Worm (Caenorhabditis elegans) whole organism, young adult: ENCODE results near the gene rpl-36.A.
A peak's percentile ranks its signal among the peaks of the same experiment; 100 is the strongest.

Source experiments
- B0019.2 ChIP-seq: fragments of 200-800 bp; sonication (Bioruptor generic); conservative IDR thresholded peaks from 2 replicates; pipeline ENCODE4 v1.3.6; 2022; ENCODE audit warnings: missing genetic modification reagents, missing genetic modification characterization, missing compliant biosample characterization
- F10E7.11 ChIP-seq: sonication (generic microtip); optimal IDR thresholded peaks from 2 replicates; lab custom pipeline; 2017; ENCODE audit warnings: mild to moderate bottlenecking, missing genetic modification characterization, moderate library complexity, missing compliant biosample characterization
- F33H1.4 ChIP-seq: fragments of 200-800 bp; sonication (Bioruptor generic); IDR thresholded peaks from 2 replicates; pipeline ENCODE4 v1.3.6; 2022; ENCODE audit warnings: missing genetic modification reagents, missing genetic modification characterization, missing compliant biosample characterization
- F39B2.1 ChIP-seq: fragments of 200-800 bp; sonication (Bioruptor generic); IDR thresholded peaks from 2 replicates; pipeline ENCODE4 v1.3.6; 2022; ENCODE audit warnings: missing genetic modification reagents, missing genetic modification characterization, missing compliant biosample characterization
- F49E8.2 ChIP-seq: sonication (generic microtip); optimal IDR thresholded peaks from 3 replicates; lab custom pipeline; 2017; ENCODE audit warnings: missing genetic modification characterization, mild to moderate bottlenecking, missing compliant biosample characterization, antibody characterized with exemption, moderate library complexity; ENCODE audit not compliant: insufficient read depth
- F57A8.1 ChIP-seq: fragments of 200-800 bp; sonication (Bioruptor generic); optimal IDR thresholded peaks from 2 replicates; lab custom pipeline; 2018; ENCODE audit warnings: mild to moderate bottlenecking, missing genetic modification characterization, moderate library complexity, missing compliant biosample characterization
- K11D2.4 ChIP-seq: fragments of 200-800 bp; sonication (Bioruptor generic); IDR thresholded peaks from 2 replicates; pipeline ENCODE4 v1.3.6; 2022; ENCODE audit warnings: missing genetic modification reagents, missing genetic modification characterization, missing compliant biosample characterization
- K12H6.12 ChIP-seq: fragments of 200-800 bp; sonication (Bioruptor generic); optimal IDR thresholded peaks from 2 replicates; lab custom pipeline; 2018; ENCODE audit warnings: mild to moderate bottlenecking, missing genetic modification characterization, missing compliant biosample characterization
- T26A5.8 ChIP-seq: sonication (generic microtip); optimal IDR thresholded peaks from 2 replicates; lab custom pipeline; 2016; ENCODE audit warnings: missing genetic modification characterization, missing compliant biosample characterization
- aptf-2 ChIP-seq: fragments of 200-800 bp; sonication (Bioruptor generic); conservative IDR thresholded peaks from 2 replicates; pipeline ENCODE4 v1.3.6; 2022; ENCODE audit warnings: missing genetic modification reagents, missing genetic modification characterization, missing compliant biosample characterization
- aptf-3 ChIP-seq: fragments of 200-800 bp; sonication (Bioruptor generic); IDR thresholded peaks from 2 replicates; pipeline ENCODE4 v1.3.6; 2022; ENCODE audit warnings: missing genetic modification characterization, missing compliant biosample characterization
- athp-1 ChIP-seq: sonication (generic microtip); optimal IDR thresholded peaks from 2 replicates; lab custom pipeline; 2017; ENCODE audit warnings: mild to moderate bottlenecking, missing genetic modification characterization, missing compliant biosample characterization
- attf-3 ChIP-seq: fragments of 200-800 bp; sonication (Bioruptor generic); conservative IDR thresholded peaks from 2 replicates; pipeline ENCODE4 v1.3.6; 2022; ENCODE audit warnings: missing genetic modification reagents, missing genetic modification characterization, missing compliant biosample characterization
- cebp-2 ChIP-seq: fragments of 200-800 bp; sonication (Bioruptor generic); IDR thresholded peaks from 2 replicates; pipeline ENCODE4 v1.3.6; 2022; ENCODE audit warnings: missing genetic modification characterization, missing compliant biosample characterization
- ceh-27 ChIP-seq: fragments of 200-800 bp; sonication (Bioruptor generic); optimal IDR thresholded peaks from 2 replicates; lab custom pipeline; 2018; ENCODE audit warnings: mild to moderate bottlenecking, missing genetic modification characterization, moderate library complexity, missing compliant biosample characterization
- ceh-40 ChIP-seq: fragments of 200-800 bp; sonication (Bioruptor generic); IDR thresholded peaks from 2 replicates; pipeline ENCODE4 v1.3.6; 2022; ENCODE audit warnings: missing genetic modification characterization, missing compliant biosample characterization
- dpff-1 ChIP-seq: sonication (generic microtip); optimal IDR thresholded peaks from 2 replicates; lab custom pipeline; 2017; ENCODE audit warnings: mild to moderate bottlenecking, missing genetic modification characterization, missing compliant biosample characterization
- dpl-1 ChIP-seq: fragments of 150-350 bp; optimal IDR thresholded peaks from 2 replicates; lab custom pipeline; 2014; ENCODE audit warnings: missing biosample characterization, missing genetic modification reagents, missing genetic modification characterization
- efl-1 ChIP-seq: fragments of 150-350 bp; optimal IDR thresholded peaks from 2 replicates; lab custom pipeline; 2014; ENCODE audit warnings: missing biosample characterization, missing genetic modification reagents, missing genetic modification characterization
- egl-18 ChIP-seq: fragments of 200-800 bp; sonication (Bioruptor generic); IDR thresholded peaks from 2 replicates; pipeline ENCODE4 v1.3.6; 2022; ENCODE audit warnings: missing genetic modification reagents, missing genetic modification characterization, missing compliant biosample characterization
- egrh-3 ChIP-seq: fragments of 200-800 bp; sonication (Bioruptor generic); IDR thresholded peaks from 2 replicates; pipeline ENCODE4 v1.3.6; 2022; ENCODE audit warnings: missing genetic modification reagents, missing genetic modification characterization, missing compliant biosample characterization
- hmg-1.2 ChIP-seq: fragments of 200-800 bp; sonication (Bioruptor generic); IDR thresholded peaks from 2 replicates; pipeline ENCODE4 v1.3.6; 2022; ENCODE audit warnings: missing genetic modification reagents, missing genetic modification characterization, missing compliant biosample characterization
- hrde-1 ChIP-seq: sonication (generic microtip); optimal IDR thresholded peaks from 2 replicates; lab custom pipeline; 2016; ENCODE audit warnings: missing genetic modification characterization, mild to moderate bottlenecking, missing compliant biosample characterization, moderate library complexity, missing genotype, missing genetic modification reagents, borderline replicate concordance
- hsf-1 ChIP-seq: fragments of 200-800 bp; sonication (Bioruptor generic); IDR thresholded peaks from 2 replicates; pipeline ENCODE4 v1.3.6; 2022; ENCODE audit warnings: missing genetic modification reagents, missing genetic modification characterization, missing compliant biosample characterization
- let-526 ChIP-seq: fragments of 200-800 bp; sonication (Bioruptor generic); IDR thresholded peaks from 2 replicates; pipeline ENCODE4 v1.3.6; 2022; ENCODE audit warnings: missing genetic modification reagents, missing genetic modification characterization, missing compliant biosample characterization
- lin-54 ChIP-seq: fragments of 200-800 bp; sonication (Bioruptor generic); optimal IDR thresholded peaks from 2 replicates; lab custom pipeline; 2018; ENCODE audit warnings: mild to moderate bottlenecking, missing genetic modification characterization, missing compliant biosample characterization
- madf-3 ChIP-seq: fragments of 200-800 bp; sonication (Bioruptor generic); IDR thresholded peaks from 2 replicates; pipeline ENCODE4 v1.3.6; 2022; ENCODE audit warnings: missing genetic modification reagents, missing genetic modification characterization, missing compliant biosample characterization
- madf-8 ChIP-seq: fragments of 200-800 bp; sonication (Bioruptor generic); conservative IDR thresholded peaks from 2 replicates; pipeline ENCODE4 v1.3.6; 2022; ENCODE audit warnings: missing genetic modification reagents, missing genetic modification characterization, missing compliant biosample characterization
- mel-28 ChIP-seq: sonication (generic microtip); optimal IDR thresholded peaks from 2 replicates; lab custom pipeline; 2016; ENCODE audit warnings: borderline replicate concordance, mild to moderate bottlenecking, missing genetic modification characterization, missing compliant biosample characterization
- mxl-1 ChIP-seq: sonication (generic microtip); optimal IDR thresholded peaks from 2 replicates; lab custom pipeline; 2016; ENCODE audit warnings: missing genetic modification characterization, missing compliant biosample characterization
- nhr-179 ChIP-seq: sonication (generic microtip); optimal IDR thresholded peaks from 2 replicates; lab custom pipeline; 2016; ENCODE audit warnings: mild to moderate bottlenecking, missing genetic modification characterization, missing compliant biosample characterization
- nhr-27 ChIP-seq: fragments of 200-800 bp; sonication (Bioruptor generic); optimal IDR thresholded peaks from 2 replicates; lab custom pipeline; 2018; ENCODE audit warnings: mild to moderate bottlenecking, missing genetic modification characterization, moderate library complexity, missing compliant biosample characterization
- pbrm-1 ChIP-seq: fragments of 200-800 bp; sonication (Bioruptor generic); IDR thresholded peaks from 2 replicates; pipeline ENCODE4 v1.3.6; 2022; ENCODE audit warnings: missing genetic modification reagents, missing genetic modification characterization, missing compliant biosample characterization
- pha-4 ChIP-seq: fragments of 150-350 bp; sonication (generic microtip); optimal IDR thresholded peaks from 2 replicates; lab custom pipeline; 2014; ENCODE audit warnings: missing biosample characterization, missing genetic modification reagents, missing genetic modification characterization
- snpc-1.3 ChIP-seq: sonication (generic microtip); optimal IDR thresholded peaks from 2 replicates; lab custom pipeline; 2017; ENCODE audit warnings: missing genetic modification characterization, mild to moderate bottlenecking, missing compliant biosample characterization, antibody characterized with exemption, moderate library complexity, missing genotype, missing genetic modification reagents; ENCODE audit not compliant: insufficient read depth
- somi-1 ChIP-seq: fragments of 200-800 bp; sonication (Bioruptor generic); optimal IDR thresholded peaks from 2 replicates; lab custom pipeline; 2018; ENCODE audit warnings: mild to moderate bottlenecking, missing genetic modification characterization, missing compliant biosample characterization
- tbp1 ChIP-seq: fragments of 200-800 bp; sonication (Bioruptor generic); optimal IDR thresholded peaks from 2 replicates; lab custom pipeline; 2018; ENCODE audit warnings: mild to moderate bottlenecking, missing genetic modification characterization, missing compliant biosample characterization
- tlf-1 ChIP-seq: fragments of 200-800 bp; sonication (Bioruptor generic); optimal IDR thresholded peaks from 2 replicates; lab custom pipeline; 2018; ENCODE audit warnings: mild to moderate bottlenecking, missing genetic modification characterization, missing compliant biosample characterization
- xnd-1 ChIP-seq: sonication (generic microtip); optimal IDR thresholded peaks from 2 replicates; lab custom pipeline; 2016; ENCODE audit warnings: missing genotype, missing genetic modification reagents, missing genetic modification characterization, missing compliant biosample characterization
- zfh-2 ChIP-seq: fragments of 200-800 bp; sonication (Bioruptor generic); conservative IDR thresholded peaks from 2 replicates; pipeline ENCODE4 v1.3.6; 2022; ENCODE audit warnings: missing genetic modification reagents, missing genetic modification characterization, missing compliant biosample characterization
- ztf-26 ChIP-seq: sonication (generic microtip); optimal IDR thresholded peaks from 2 replicates; lab custom pipeline; 2017; ENCODE audit warnings: missing genetic modification characterization, missing compliant biosample characterization
- ztf-28 ChIP-seq: fragments of 200-800 bp; sonication (Bioruptor generic); IDR thresholded peaks from 2 replicates; pipeline ENCODE4 v1.3.6; 2022; ENCODE audit warnings: missing genetic modification reagents, missing genetic modification characterization, missing compliant biosample characterization

rpl-36.A gene

ce11 chrII:11064191-11064695, 32.8 kb downstream of the rpl-36.A start:
- TF ChIP-seq hsf-1 (GFP tag; lab: Robert Waterston, UW) (0 out of 2 replicates have a peak, but pooled peaks have one; percentile 20), efl-1 (GFP tag; lab: Kevin White, UChicago) (no peak)

DNA sequence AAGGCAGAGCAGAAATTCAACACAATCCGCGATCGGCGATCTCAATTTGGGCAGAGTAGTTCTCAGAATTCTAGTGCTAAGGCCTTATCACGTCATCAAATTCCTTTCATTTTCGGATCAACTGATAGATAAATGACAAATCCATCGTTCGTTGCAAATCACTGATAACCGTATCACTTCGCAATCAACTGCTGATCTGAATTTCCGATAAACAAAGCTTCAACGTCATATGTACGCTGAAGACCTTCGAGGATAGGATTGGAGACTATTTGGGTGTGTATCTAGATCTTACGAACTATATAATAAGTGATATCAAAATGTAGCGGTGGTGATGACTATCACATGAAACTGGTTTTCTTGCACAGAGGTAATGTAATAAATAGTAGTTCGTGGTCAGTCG, 39.7 kb downstream of the rpl-36.A start:
- no peak for TF ChIP-seq F39B2.1 (GFP tag; lab: Robert Waterston, UW)
- no peak for TF ChIP-seq lin-54 (GFP tag; lab: Kevin White, UChicago)
- no peak for TF ChIP-seq hmg-1.2
- TF ChIP-seq ztf-26 (tag; lab: Kevin White, UChicago): no peak
- no peak for TF ChIP-seq K12H6.12 (tag; lab: Kevin White, UChicago)
- TF ChIP-seq nhr-27 (tag; lab: Kevin White, UChicago): no peak
- no peak for TF ChIP-seq ceh-27 (GFP tag; lab: Kevin White, UChicago)

ce11 chrII:11055223-11055622, 41.8 kb downstream of the rpl-36.A start, which contains the start of gene F45E10.2:
F45E10.2 (minus strand) TSS chrII:11055323.
- TF ChIP-seq xnd-1 (tag; lab: Kevin White, UChicago) (no peak), mxl-1 (tag; lab: Kevin White, UChicago) (no peak), mel-28 (tag; lab: Kevin White, UChicago) (no peak), pha-4 (tag; lab: Kevin White, UChicago) (no peak), F49E8.2 (tag; lab: Kevin White, UChicago) (no peak), dpl-1 (GFP tag; lab: Kevin White, UChicago) (no peak)

ce11 chrII:11052526-11052925, 44.5 kb downstream of the rpl-36.A start:
- no peak for TF ChIP-seq nhr-179 (tag; lab: Kevin White, UChicago)
- TF ChIP-seq T26A5.8 (tag; lab: Kevin White, UChicago): no peak
- no peak for TF ChIP-seq pbrm-1 (GFP tag; lab: Robert Waterston, UW)
- TF ChIP-seq aptf-2: no peak
- TF ChIP-seq egl-18 (GFP tag; lab: Robert Waterston, UW): no peak
- TF ChIP-seq dpff-1 (tag; lab: Kevin White, UChicago): no peak
- no peak for TF ChIP-seq somi-1 (GFP tag; lab: Kevin White, UChicago)
- TF ChIP-seq tlf-1 (GFP tag; lab: Kevin White, UChicago): no peak
- no peak for TF ChIP-seq snpc-1.3
- no peak for TF ChIP-seq ceh-40
- TF ChIP-seq ztf-28 (GFP tag; lab: Robert Waterston, UW): no peak
- TF ChIP-seq cebp-2 (GFP tag; lab: Robert Waterston, UW): no peak
- no peak for TF ChIP-seq attf-3 (GFP tag; lab: Robert Waterston, UW)
- TF ChIP-seq madf-8 (GFP tag; lab: Robert Waterston, UW): no peak
- no peak for TF ChIP-seq F57A8.1

- TF ChIP-seq efl-1 (GFP tag; lab: Kevin White, UChicago) (peak; percentile 71), B0019.2 (GFP tag; lab: Robert Waterston, UW) (peak; percentile 82), F10E7.11 (tag; lab: Kevin White, UChicago) (no peak), aptf-3 (GFP tag; lab: Robert Waterston, UW) (no peak), zfh-2 (GFP tag; lab: Robert Waterston, UW) (no peak), F39B2.1 (GFP tag; lab: Robert Waterston, UW) (peak; percentile 19; the same call in 1 of the 2 replicates), hrde-1 (tag; lab: Kevin White, UChicago) (no peak), lin-54 (GFP tag; lab: Kevin White, UChicago) (peak; percentile 75), let-526 (GFP tag; lab: Robert Waterston, UW) (no peak), madf-3 (GFP tag; lab: Robert Waterston, UW) (peak; percentile 58; the same call in 1 of the 2 replicates), K11D2.4 (GFP tag; lab: Robert Waterston, UW) (no peak), ztf-26 (tag; lab: Kevin White, UChicago) (no peak), egrh-3 (GFP tag; lab: Robert Waterston, UW) (no peak), F33H1.4 (GFP tag; lab: Robert Waterston, UW) (peak; percentile 94), tlf-1 (GFP tag; lab: Kevin White, UChicago) (peak; percentile 21), athp-1 (tag; lab: Kevin White, UChicago) (peak; percentile 66), tbp1 (peak; percentile 27)
Observed at ce11 chrII:11050678-11051077, 46.3 kb downstream of the rpl-36.A start.
